Worm (Caenorhabditis elegans) whole organism, early embryonic: Measurements from ENCODE around the gene smim-14.

ENCODE experiments used
- ama-1 ChIP-seq: fragments of 150-350 bp; optimal IDR thresholded peaks from 2 replicates; lab custom pipeline; 2014
- flt-1 ChIP-seq: fragments of 200-800 bp; sonication (Bioruptor generic); IDR thresholded peaks from 2 replicates; pipeline ENCODE4 v1.3.6; 2022; ENCODE audit warnings: missing genetic modification characterization, missing compliant biosample characterization

ce11 chrIII:3460061-3460460, 9.5 kb downstream of the smim-14 start, which contains the start of gene C34C12.8:
- TF ChIP-seq flt-1 (peak; percentile 46; the same call in 1 of the 2 replicates), ama-1 (lab: Kevin White, UChicago) (no peak)
